Worm (Caenorhabditis elegans) whole organism, early embryonic: ENCODE results near the gene F28H7.7.

ENCODE experiments used
- aly-1 ChIP-seq: sonication (generic microtip); optimal IDR thresholded peaks from 2 replicates; lab custom pipeline; 2016; ENCODE audit warnings: missing genetic modification characterization, missing compliant biosample characterization
- ama-1 ChIP-seq: fragments of 150-350 bp; optimal IDR thresholded peaks from 2 replicates; lab custom pipeline; 2014
- pes-1 ChIP-seq: fragments of 200-800 bp; sonication (Bioruptor generic); IDR thresholded peaks from 2 replicates; pipeline ENCODE4 v1.3.6; 2022; ENCODE audit warnings: missing genetic modification reagents, missing genetic modification characterization, missing compliant biosample characterization

- TF ChIP-seq ama-1 (lab: Kevin White, UChicago): no peak
- no peak for TF ChIP-seq pes-1
- no peak for TF ChIP-seq aly-1 (tag; lab: Kevin White, UChicago)
Observed at ce11 chrV:10741357-10741756, 12.6 kb downstream of the F28H7.7 start, which contains the start of gene ZC302.3.
